Fruit fly (Drosophila melanogaster) Kc167 (cell line): ENCODE results near the gene wupA.

Experiments
- Myc ChIP-seq: fragments of >200 bp; optimal IDR thresholded peaks from 2 replicates; lab custom pipeline; 2017; ENCODE audit warnings: missing external identifiers
- Sin3A ChIP-seq: fragments of >200 bp; optimal IDR thresholded peaks from 2 replicates; lab custom pipeline; 2018; ENCODE audit warnings: missing external identifiers
- h ChIP-seq: fragments of >200 bp; optimal IDR thresholded peaks from 3 replicates; lab custom pipeline; 2018; ENCODE audit warnings: missing external identifiers
- insv ChIP-seq: fragments of >200 bp; optimal IDR thresholded peaks from 3 replicates; lab custom pipeline; 2018; ENCODE audit warnings: missing external identifiers
- psq ChIP-seq: fragments of >200 bp; optimal IDR thresholded peaks from 2 replicates; lab custom pipeline; 2017; ENCODE audit warnings: missing external identifiers
- ttk ChIP-seq: sonication (Bioruptor generic); optimal IDR thresholded peaks from 2 replicates; lab custom pipeline; 2017; ENCODE audit warnings: missing external identifiers

The wupA gene

dm6 chrX:18130168-18130567 is 13.4 kb upstream of the wupA start, which contains the start of gene CG43133:
TSS of gene CG43133 (minus strand) at chrX:18130178.
- TF ChIP-seq insv (no peak), psq (lab: Kevin White, UChicago) (no peak), ttk (lab: Kevin White, UChicago) (no peak), h (no peak), Sin3A (lab: Kevin White, UChicago) (no peak), Myc (lab: Kevin White, UChicago) (no peak)

- no peak for TF ChIP-seq Myc (lab: Kevin White, UChicago)
- no peak for TF ChIP-seq psq (lab: Kevin White, UChicago)
- no peak for TF ChIP-seq insv
- no peak for TF ChIP-seq Sin3A (lab: Kevin White, UChicago)
- TF ChIP-seq h: no peak
- no peak for TF ChIP-seq ttk (lab: Kevin White, UChicago)
Measured at dm6 chrX:18129297-18129696, 12.6 kb upstream of the wupA start.

- TF ChIP-seq h (no peak), insv (no peak), ttk (lab: Kevin White, UChicago) (no peak), Sin3A (lab: Kevin White, UChicago) (no peak), psq (lab: Kevin White, UChicago) (no peak)
Measured at dm6 chrX:18125520-18125919, 8.8 kb upstream of the wupA start.

DNA sequence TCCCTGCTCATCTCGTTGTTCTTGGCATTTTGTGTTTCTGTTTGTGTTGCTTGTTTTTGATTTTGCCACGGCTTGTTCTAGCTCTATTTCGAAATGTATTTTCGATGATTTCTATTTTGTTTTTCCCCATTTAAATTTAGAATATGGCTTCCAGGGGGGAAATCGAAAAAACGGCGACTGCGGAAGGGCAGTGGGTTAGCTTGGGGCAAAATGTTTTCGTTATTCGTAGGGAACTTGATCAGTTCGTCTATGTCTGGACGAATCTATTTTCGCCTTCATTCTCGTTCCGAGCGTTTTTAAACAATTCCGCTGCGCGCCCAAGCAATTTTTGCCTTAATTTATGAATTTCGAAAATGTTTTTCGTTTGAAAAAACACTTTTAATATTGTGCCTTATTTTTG is 1.8 kb upstream of the wupA start:
- TF ChIP-seq Sin3A (lab: Kevin White, UChicago) (no peak), insv (no peak), ttk (lab: Kevin White, UChicago) (no peak), Myc (lab: Kevin White, UChicago) (no peak), psq (lab: Kevin White, UChicago) (no peak), h (no peak)

- no peak for TF ChIP-seq insv
- no peak for TF ChIP-seq Myc (lab: Kevin White, UChicago)
- no peak for TF ChIP-seq Sin3A (lab: Kevin White, UChicago)
- no peak for TF ChIP-seq psq (lab: Kevin White, UChicago)
- no peak for TF ChIP-seq h
- no peak for TF ChIP-seq ttk (lab: Kevin White, UChicago)
Measured at dm6 chrX:18114770-18115169, 2.0 kb downstream of the wupA start.

dm6 chrX:18108676-18109075 is 8.0 kb downstream of the wupA start:
- no peak for TF ChIP-seq h
- TF ChIP-seq Myc (lab: Kevin White, UChicago): no peak
- TF ChIP-seq psq (lab: Kevin White, UChicago): no peak
- no peak for TF ChIP-seq ttk (lab: Kevin White, UChicago)
- TF ChIP-seq insv: no peak
- no peak for TF ChIP-seq Sin3A (lab: Kevin White, UChicago)

DNA sequence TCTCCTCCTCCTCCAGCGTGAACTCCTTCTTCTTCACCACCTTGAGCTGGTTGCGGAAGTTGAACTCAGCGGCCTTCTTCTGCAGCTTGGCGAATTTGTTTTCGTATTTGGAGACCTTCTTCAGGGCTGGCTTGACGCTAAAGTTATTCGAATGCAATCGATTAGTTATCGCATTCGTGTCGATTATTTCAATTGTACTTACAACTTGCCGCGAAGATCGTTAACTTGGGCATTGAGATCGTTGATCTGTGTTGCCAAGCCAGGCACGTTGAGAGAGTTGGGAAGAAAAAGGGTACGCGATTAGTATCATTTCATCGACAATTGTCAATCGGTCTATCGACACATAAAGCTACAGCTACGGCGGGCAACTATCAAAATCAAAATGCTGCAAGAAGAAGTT is 10.0 kb downstream of the wupA start:
- no peak for TF ChIP-seq ttk (lab: Kevin White, UChicago)
- no peak for TF ChIP-seq insv
- no peak for TF ChIP-seq Sin3A (lab: Kevin White, UChicago)
- no peak for TF ChIP-seq Myc (lab: Kevin White, UChicago)
- TF ChIP-seq psq (lab: Kevin White, UChicago): no peak
- no peak for TF ChIP-seq h

DNA sequence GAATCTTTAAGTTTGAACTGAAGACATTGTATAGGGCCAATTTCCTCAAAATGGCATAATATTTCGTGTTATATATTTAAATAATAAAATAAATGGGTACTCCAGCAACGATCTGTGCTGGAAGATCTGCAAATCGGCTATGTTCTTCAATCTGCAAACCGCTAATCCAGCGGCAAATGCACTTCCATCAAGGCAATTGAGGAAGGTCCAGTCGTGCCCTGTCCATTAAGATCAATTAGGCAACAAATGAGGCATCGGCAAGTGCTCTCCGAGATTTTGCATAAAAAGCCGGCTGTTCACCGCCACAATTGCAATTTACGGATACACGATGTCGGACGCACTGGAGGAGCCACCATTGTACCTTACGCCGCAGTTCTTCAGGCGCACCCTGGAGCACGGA is 13.4 kb downstream of the wupA start, which contains the start of gene CG7135:
TSS of gene CG7135 (plus strand) at position 301 of the 400 bp plus-strand sequence.
- no peak for TF ChIP-seq ttk (lab: Kevin White, UChicago)
- TF ChIP-seq Sin3A (lab: Kevin White, UChicago): no peak
- no peak for TF ChIP-seq psq (lab: Kevin White, UChicago)
- TF ChIP-seq insv: no peak
- no peak for TF ChIP-seq h
- TF ChIP-seq Myc (lab: Kevin White, UChicago): no peak

dm6 chrX:18101778-18102177 is 14.9 kb downstream of the wupA start, which contains the start of gene Taf8:
TSS of gene Taf8 (plus strand) at chrX:18101970.
- TF ChIP-seq Myc (lab: Kevin White, UChicago) (no peak), h (no peak), insv (no peak), psq (lab: Kevin White, UChicago) (no peak), Sin3A (lab: Kevin White, UChicago) (no peak), ttk (lab: Kevin White, UChicago) (no peak)

DNA sequence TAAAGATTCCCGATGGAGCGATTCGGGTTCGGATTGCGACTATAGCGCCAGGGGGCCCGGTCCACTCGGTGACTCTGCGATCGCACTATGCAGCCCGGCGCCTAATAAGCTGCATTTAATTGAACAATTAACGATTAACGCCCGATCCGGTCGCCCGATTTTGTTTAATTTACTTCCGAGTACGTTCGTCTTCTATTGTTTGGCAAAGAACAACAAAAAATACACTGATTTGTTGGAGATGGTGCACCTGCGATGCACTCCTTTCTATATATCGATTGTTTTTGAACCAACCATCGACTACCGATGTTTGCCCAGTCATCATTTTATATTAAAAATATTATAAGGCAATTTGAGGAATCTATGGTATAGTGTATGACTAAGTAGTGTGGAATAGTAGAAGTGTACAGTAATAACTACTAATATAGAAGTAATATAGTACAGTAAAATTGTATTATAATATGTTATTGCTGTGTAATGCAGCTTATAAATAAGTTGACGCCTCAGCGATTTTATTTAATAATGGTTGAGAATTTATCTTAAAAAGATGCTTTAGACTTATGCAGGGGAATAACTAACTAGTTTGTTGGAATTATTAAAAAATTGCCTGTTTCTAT is 15.5 kb downstream of the wupA start, which contains the start of gene Mvb12:
TSS of gene Mvb12 (minus strand) at position 217 of the 614 bp plus-strand sequence.
- TF ChIP-seq psq (lab: Kevin White, UChicago) (no peak), Sin3A (lab: Kevin White, UChicago) (no peak), ttk (lab: Kevin White, UChicago) (no peak), h (no peak), insv (no peak), Myc (lab: Kevin White, UChicago) (no peak)

DNA sequence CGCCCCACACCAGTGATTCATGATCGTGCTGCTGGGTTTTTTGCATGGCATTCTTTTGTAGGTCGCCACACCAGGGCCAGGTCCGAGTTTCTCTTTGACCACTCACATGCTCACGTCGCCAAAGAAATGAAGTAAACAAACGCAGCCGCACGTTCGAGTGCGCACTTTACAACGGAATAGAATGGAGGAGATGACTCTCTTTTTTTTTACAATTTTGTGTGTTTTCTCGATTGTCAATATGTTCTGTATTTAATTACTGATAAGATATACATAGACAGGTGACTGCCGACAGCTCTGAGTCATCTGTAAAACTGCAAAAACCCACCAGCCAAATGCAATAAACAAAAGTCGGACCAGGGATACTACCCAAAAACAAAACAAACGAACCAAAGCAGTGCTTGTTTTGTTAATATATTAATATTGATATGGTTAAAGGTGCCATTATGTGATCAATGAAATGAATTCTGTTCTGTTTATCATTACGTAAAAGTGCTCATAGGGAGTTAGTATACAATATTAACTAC is 16.5 kb downstream of the wupA start:
- TF ChIP-seq ttk (lab: Kevin White, UChicago) (no peak), Sin3A (lab: Kevin White, UChicago) (no peak), psq (lab: Kevin White, UChicago) (no peak), Myc (lab: Kevin White, UChicago) (no peak), h (no peak), insv (no peak)

dm6 chrX:18094747-18095352 is 21.9 kb downstream of the wupA start:
- no peak for TF ChIP-seq h
